Fruit fly (Drosophila melanogaster): Measurements from ENCODE around the gene Ccdc85.

The Ccdc85 gene

DNA sequence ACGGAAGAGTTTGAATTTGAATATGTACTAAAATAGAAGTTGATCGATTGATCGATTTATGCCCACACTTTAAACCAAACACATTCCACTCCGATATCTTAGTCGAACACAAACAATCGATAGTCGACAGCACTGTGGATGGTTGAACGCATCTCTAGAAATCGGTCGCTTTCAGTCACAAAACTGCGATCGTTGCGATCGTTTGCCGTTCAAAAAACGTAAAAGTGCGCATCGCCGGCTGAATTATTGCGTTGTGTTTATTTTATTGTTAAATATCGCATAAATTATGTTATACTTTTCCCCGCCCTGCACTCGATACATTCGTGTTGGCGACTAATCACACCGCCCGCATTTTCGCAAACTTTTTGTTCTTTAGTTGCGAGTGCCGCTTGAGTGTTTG lies at the start of gene Ccdc85 (continued):
- TF ChIP-seq CG8089 (GFP tag; optimal IDR thresholded peaks at IDR 0.05), result no peak
- TF ChIP-seq klu (GFP tag; IDR thresholded peaks at IDR 0.05), result no peak
- TF ChIP-seq grau (tag; optimal IDR thresholded peaks at IDR 0.05), result peak; percentile 17
- no peak for TF ChIP-seq CG3163 (GFP tag; optimal IDR thresholded peaks at IDR 0.05)
- peak; percentile 20; the same call in 1 of the 2 replicates for TF ChIP-seq CG32532 (GFP tag; IDR thresholded peaks at IDR 0.05)
- no peak for TF ChIP-seq Gsc (GFP tag; IDR thresholded peaks at IDR 0.05)
- no peak for TF ChIP-seq chm (GFP tag; IDR thresholded peaks at IDR 0.05)
- no peak for TF ChIP-seq gsb (GFP tag; IDR thresholded peaks at IDR 0.05)
- peak; percentile 37 for TF ChIP-seq CG9797 (GFP tag; optimal IDR thresholded peaks at IDR 0.05)
- TF ChIP-seq CG7963 (GFP tag; IDR thresholded peaks at IDR 0.05; ENCODE audit: partially characterized antibody), result peak; percentile 99
- TF ChIP-seq corto (GFP tag; optimal IDR thresholded peaks at IDR 0.05), result no peak
- peak; percentile 40 for TF ChIP-seq CG8290 (GFP tag; optimal IDR thresholded peaks at IDR 0.05)
- TF ChIP-seq CG8290 (tag; optimal IDR thresholded peaks at IDR 0.05), result no peak
- TF ChIP-seq sob (GFP tag; IDR thresholded peaks at IDR 0.05), result no peak
- no peak for TF ChIP-seq CG2678 (tag; optimal IDR thresholded peaks at IDR 0.05)
- peak; percentile 43 for TF ChIP-seq CG17385 (GFP tag; optimal IDR thresholded peaks at IDR 0.05)
- peak; percentile 70 for TF ChIP-seq vvl (GFP tag; IDR thresholded peaks at IDR 0.05)
- TF ChIP-seq CG31365 (tag; optimal IDR thresholded peaks at IDR 0.05), result no peak
- TF ChIP-seq gro (GFP tag; optimal IDR thresholded peaks at IDR 0.05), result peak; percentile 8
- TF ChIP-seq HLH4C (GFP tag; IDR thresholded peaks at IDR 0.05; ENCODE audit: partially characterized antibody), result peak; percentile 99
- TF ChIP-seq sens (GFP tag), result peak; percentile 78
- TF ChIP-seq CG5245 (GFP tag; optimal IDR thresholded peaks at IDR 0.05), result no peak
- peak; percentile 98 for TF ChIP-seq hb (GFP tag; IDR thresholded peaks at IDR 0.05; ENCODE audit: partially characterized antibody)
- TF ChIP-seq CG30020 (tag; optimal IDR thresholded peaks at IDR 0.05), result peak; percentile 10
- TF ChIP-seq CrebB (tag; optimal IDR thresholded peaks at IDR 0.05), result peak; percentile 22
- no peak for TF ChIP-seq NFAT (GFP tag; IDR thresholded peaks at IDR 0.05)
- TF ChIP-seq Hsf (GFP tag; optimal IDR thresholded peaks at IDR 0.05), result peak; percentile 22
- TF ChIP-seq CG11696 (GFP tag; IDR thresholded peaks at IDR 0.05), result no peak
- TF ChIP-seq CG2202 (tag; optimal IDR thresholded peaks at IDR 0.05), result no peak
- TF ChIP-seq CG34376 (GFP tag; optimal IDR thresholded peaks at IDR 0.05), result peak; percentile 5
- no peak for TF ChIP-seq CG2889 (GFP tag; IDR thresholded peaks at IDR 0.05)
- TF ChIP-seq CG33557 (GFP tag; optimal IDR thresholded peaks at IDR 0.05), result peak; percentile 7
- peak; percentile 64 for TF ChIP-seq CG15514 (GFP tag; optimal IDR thresholded peaks at IDR 0.05)
- no peak for TF ChIP-seq CG8388 (GFP tag; optimal IDR thresholded peaks at IDR 0.05)
- TF ChIP-seq HLHmδ (GFP tag; optimal IDR thresholded peaks at IDR 0.05), result peak; percentile 44
- peak; percentile 24 for TF ChIP-seq gfzf (GFP tag; optimal IDR thresholded peaks at IDR 0.05)
- TF ChIP-seq gcm (GFP tag; optimal IDR thresholded peaks at IDR 0.05), result peak; percentile 47
- peak; percentile 97 for TF ChIP-seq Myb (GFP tag; optimal IDR thresholded peaks at IDR 0.05)
- no peak for TF ChIP-seq CG8281 (tag; optimal IDR thresholded peaks at IDR 0.05)
- TF ChIP-seq hkb (optimal IDR thresholded peaks at IDR 0.05), result no peak
- TF ChIP-seq hkb (GFP tag; IDR thresholded peaks at IDR 0.05), result 0 out of 2 replicates have a peak, but pooled peaks have one; percentile 7
- peak; percentile 28 for TF ChIP-seq YL-1 (GFP tag; optimal IDR thresholded peaks at IDR 0.05)
- TF ChIP-seq phol (tag; optimal IDR thresholded peaks at IDR 0.05), result peak; percentile 33
- TF ChIP-seq CG9932 (GFP tag; IDR thresholded peaks at IDR 0.05), result peak; percentile 6; the same call in 1 of the 2 replicates
- peak; percentile 30 for TF ChIP-seq B-H2 (GFP tag; optimal IDR thresholded peaks at IDR 0.05)
- peak; percentile 19 for TF ChIP-seq Side (GFP tag; optimal IDR thresholded peaks at IDR 0.05)
- no peak for TF ChIP-seq CG13775 (GFP tag; optimal IDR thresholded peaks at IDR 0.05)
- peak; percentile 21; the same call in 1 of the 3 replicates for TF ChIP-seq row (GFP tag; IDR thresholded peaks at IDR 0.05)
- 0 out of 3 replicates have a peak, but pooled peaks have one; percentile 10 for TF ChIP-seq CG2199 (GFP tag; IDR thresholded peaks at IDR 0.05)
- TF ChIP-seq chif (GFP tag; optimal IDR thresholded peaks at IDR 0.05), result peak in 1 of 2 experiments; percentile 24
- peak; percentile 98 for TF ChIP-seq chinmo (GFP tag; IDR thresholded peaks at IDR 0.05; ENCODE audit: partially characterized antibody)
- peak; percentile 47 for TF ChIP-seq her (GFP tag; optimal IDR thresholded peaks at IDR 0.05)

All from whole organism, embryonic.